Worm (Caenorhabditis elegans): Measurements from ENCODE around the gene nhr-13.

- TF ChIP-seq nfya-1 (tag; optimal IDR thresholded peaks at IDR 0.05; ENCODE audit: insufficient read depth) (no peak), skn-1 (tag; optimal IDR thresholded peaks at IDR 0.05) (no peak), snpc-4 (tag; optimal IDR thresholded peaks at IDR 0.05) (no peak), aly-2 (tag; optimal IDR thresholded peaks at IDR 0.05) (no peak), elt-3 (tag; optimal IDR thresholded peaks at IDR 0.05) (no peak), ztf-4 (tag; optimal IDR thresholded peaks at IDR 0.05) (no peak), unc-62 (GFP tag; optimal IDR thresholded peaks at IDR 0.05) (no peak), pqm-1 (tag; optimal IDR thresholded peaks at IDR 0.05) (no peak), ama-1 (optimal IDR thresholded peaks at IDR 0.05) (no peak), nhr-11 (tag; optimal IDR thresholded peaks at IDR 0.05) (no peak)
Measured at ce11 chrV:2150876-2151275, 41.4 kb upstream of the nhr-13 start, which contains the start of gene C45H4.13.
